Worm (Caenorhabditis elegans): ENCODE data around the gene nhr-34.

ce11 chrIV:9648682-9649081 lies 26.8 kb downstream of the nhr-34 start, which contains the start of gene srm-3:
- no peak for TF ChIP-seq ama-1 (optimal IDR thresholded peaks at IDR 0.05)
- TF ChIP-seq jun-1 (tag; optimal IDR thresholded peaks at IDR 0.05), result no peak
- TF ChIP-seq nhr-237 (tag; optimal IDR thresholded peaks at IDR 0.05), result no peak
- no peak for TF ChIP-seq irx-1 (tag; optimal IDR thresholded peaks at IDR 0.05)
